Worm (Caenorhabditis elegans) whole organism, L2 larva: ENCODE data around the gene C39E9.12.

Experiments used
- C34F6.9 ChIP-seq: fragments of 150-350 bp; optimal IDR thresholded peaks from 2 replicates; lab custom pipeline; 2014; ENCODE audit warnings: missing biosample characterization, missing genetic modification characterization
- F13H6.1 ChIP-seq: sonication (generic microtip); optimal IDR thresholded peaks from 2 replicates; lab custom pipeline; 2016; ENCODE audit warnings: missing genetic modification characterization, missing compliant biosample characterization
- R02D3.7 ChIP-seq: fragments of 150-350 bp; optimal IDR thresholded peaks from 2 replicates; lab custom pipeline; 2014; ENCODE audit warnings: missing biosample characterization, missing genetic modification characterization
- Y55F3AM.14 ChIP-seq: fragments of 200-800 bp; sonication (Bioruptor generic); optimal IDR thresholded peaks from 2 replicates; lab custom pipeline; 2018; ENCODE audit warnings: mild to moderate bottlenecking, missing genetic modification characterization, missing compliant biosample characterization
- alr-1 ChIP-seq: fragments of 150-350 bp; optimal IDR thresholded peaks from 2 replicates; lab custom pipeline; 2014; ENCODE audit warnings: missing biosample characterization, missing genetic modification characterization
- aly-2 ChIP-seq: fragments of 150-350 bp; optimal IDR thresholded peaks from 2 replicates; lab custom pipeline; 2014; ENCODE audit warnings: missing biosample characterization, missing genetic modification characterization
- ama-1 ChIP-seq: fragments of 150-350 bp; optimal IDR thresholded peaks from 2 replicates; lab custom pipeline; 2018; ENCODE audit warnings: inconsistent platforms
- ceh-16 ChIP-seq: fragments of 150-350 bp; optimal IDR thresholded peaks from 2 replicates; lab custom pipeline; 2014; ENCODE audit warnings: missing biosample characterization, missing genetic modification characterization
- ceh-82 ChIP-seq: fragments of 150-350 bp; optimal IDR thresholded peaks from 2 replicates; lab custom pipeline; 2014; ENCODE audit warnings: missing biosample characterization, missing genetic modification characterization
- crh-2 ChIP-seq: sonication (generic microtip); optimal IDR thresholded peaks from 2 replicates; lab custom pipeline; 2017; ENCODE audit warnings: missing biosample characterization, missing genetic modification characterization
- dmd-4 ChIP-seq: sonication (generic microtip); optimal IDR thresholded peaks from 2 replicates; lab custom pipeline; 2017; ENCODE audit warnings: missing biosample characterization, missing genetic modification characterization
- egl-27 ChIP-seq: sonication (generic microtip); optimal IDR thresholded peaks from 3 replicates; lab custom pipeline; 2017; ENCODE audit warnings: missing biosample characterization, missing genetic modification reagents, missing genetic modification characterization
- gmeb-1 ChIP-seq: fragments of 150-350 bp; optimal IDR thresholded peaks from 2 replicates; lab custom pipeline; 2014; ENCODE audit warnings: missing biosample characterization, missing genetic modification characterization
- lin-11 ChIP-seq: fragments of 150-350 bp; sonication (generic microtip); optimal IDR thresholded peaks from 2 replicates; lab custom pipeline; 2014; ENCODE audit warnings: missing biosample characterization, missing genetic modification characterization, inconsistent platforms, mixed read lengths
- lin-13 ChIP-seq: fragments of 150-350 bp; optimal IDR thresholded peaks from 2 replicates; lab custom pipeline; 2014; ENCODE audit warnings: missing biosample characterization, missing genetic modification reagents, missing genetic modification characterization
- mab-5 ChIP-seq: fragments of 150-350 bp; optimal IDR thresholded peaks from 2 replicates; lab custom pipeline; 2014; ENCODE audit warnings: missing biosample characterization, missing genetic modification characterization
- mdl-1 ChIP-seq, 2 experiments: fragments of 150-350 bp in 1 of 2; sonication (generic microtip) in 1 of 2; optimal IDR thresholded peaks; 2 replicates each; lab custom pipeline; 2017; ENCODE audit warnings: missing biosample characterization in 2 of 2, missing genetic modification characterization in 2 of 2
- nhr-11 ChIP-seq: fragments of 150-350 bp; optimal IDR thresholded peaks from 2 replicates; lab custom pipeline; 2014; ENCODE audit warnings: missing biosample characterization, missing genetic modification characterization
- nhr-12 ChIP-seq: fragments of 150-350 bp; optimal IDR thresholded peaks from 2 replicates; lab custom pipeline; 2014; ENCODE audit warnings: missing biosample characterization, missing genetic modification characterization
- nhr-21 ChIP-seq: fragments of 150-350 bp; optimal IDR thresholded peaks from 2 replicates; lab custom pipeline; 2014; ENCODE audit warnings: missing biosample characterization, missing genetic modification characterization
- nhr-23 ChIP-seq: fragments of 150-350 bp; optimal IDR thresholded peaks from 2 replicates; lab custom pipeline; 2014; ENCODE audit warnings: missing biosample characterization, missing genetic modification reagents, missing genetic modification characterization
- nhr-237 ChIP-seq: fragments of 150-350 bp; optimal IDR thresholded peaks from 2 replicates; lab custom pipeline; 2014; ENCODE audit warnings: missing biosample characterization, missing genetic modification characterization
- nhr-25 ChIP-seq: fragments of 150-350 bp; sonication (generic microtip); optimal IDR thresholded peaks from 3 replicates; lab custom pipeline; 2014; ENCODE audit warnings: missing biosample characterization, missing genetic modification characterization
- peb-1 ChIP-seq: fragments of 150-350 bp; optimal IDR thresholded peaks from 2 replicates; lab custom pipeline; 2014; ENCODE audit warnings: missing biosample characterization, missing genetic modification characterization
- sem-4 ChIP-seq: fragments of 150-350 bp; optimal IDR thresholded peaks from 2 replicates; lab custom pipeline; 2014; ENCODE audit warnings: missing biosample characterization, missing genetic modification reagents, missing genetic modification characterization
- sma-3 ChIP-seq: sonication (generic microtip); optimal IDR thresholded peaks from 2 replicates; lab custom pipeline; 2016; ENCODE audit warnings: missing genetic modification reagents, missing genetic modification characterization, missing compliant biosample characterization
- sma-9 ChIP-seq, 2 experiments: fragments of 150-350 bp in 1 of 2; sonication (generic microtip) in 1 of 2; optimal IDR thresholded peaks; 2 replicates each; lab custom pipeline; 2014 to 2016; ENCODE audit warnings: missing genetic modification characterization in 2 of 2, mild to moderate bottlenecking in 1 of 2, missing biosample characterization in 1 of 2, missing compliant biosample characterization in 1 of 2, missing genetic modification reagents in 1 of 2, moderate library complexity in 1 of 2
- snpc-4 ChIP-seq: fragments of 150-350 bp; optimal IDR thresholded peaks from 2 replicates; lab custom pipeline; 2014; ENCODE audit warnings: missing biosample characterization, missing genetic modification characterization
- unc-39 ChIP-seq: fragments of 150-350 bp; optimal IDR thresholded peaks from 2 replicates; lab custom pipeline; 2014; ENCODE audit warnings: missing biosample characterization, missing genetic modification characterization
- unc-55 ChIP-seq: fragments of 150-350 bp; sonication (generic microtip); optimal IDR thresholded peaks from 3 replicates; lab custom pipeline; 2014; ENCODE audit warnings: missing biosample characterization, missing genetic modification reagents, missing genetic modification characterization
- unc-62 ChIP-seq: fragments of 150-350 bp; optimal IDR thresholded peaks from 2 replicates; lab custom pipeline; 2014; ENCODE audit warnings: missing biosample characterization, missing genetic modification reagents, missing genetic modification characterization
- zag-1 ChIP-seq: fragments of 150-350 bp; optimal IDR thresholded peaks from 2 replicates; lab custom pipeline; 2014; ENCODE audit warnings: missing biosample characterization, missing genetic modification characterization
- ztf-1 ChIP-seq: fragments of 200-800 bp; sonication (Bioruptor generic); conservative IDR thresholded peaks from 2 replicates; pipeline ENCODE4 v1.3.6; 2022; ENCODE audit warnings: missing genetic modification characterization, missing compliant biosample characterization

The C39E9.12 gene

DNA sequence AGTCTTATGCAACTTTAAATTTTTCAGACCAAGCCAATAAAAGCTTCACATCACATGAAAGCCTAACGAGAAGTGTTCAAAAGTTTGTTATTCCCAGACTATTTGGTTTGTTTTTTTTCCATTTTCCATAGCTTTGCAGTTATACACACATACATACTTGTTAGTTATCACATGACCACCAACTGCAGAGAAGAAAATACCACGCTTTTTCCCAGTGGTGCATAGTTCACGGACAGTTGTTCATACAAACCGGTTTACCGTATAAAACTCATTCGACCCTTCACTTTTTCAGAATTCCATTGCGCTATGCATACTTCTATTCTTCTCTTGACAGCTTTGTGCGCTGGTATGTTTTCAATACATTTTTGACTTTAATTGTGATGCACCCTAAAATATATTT is 30.1 kb upstream of the C39E9.12 start, which contains the start of gene scl-5:
scl-5 (plus strand) TSS at position 301 of the 400 bp plus-strand sequence.
- TF ChIP-seq R02D3.7 (tag; lab: Kevin White, UChicago) (no peak), sma-3 (GFP tag; lab: Kevin White, UChicago) (no peak)
- TF ChIP-seq, all 48 proteins: peak for 0

DNA sequence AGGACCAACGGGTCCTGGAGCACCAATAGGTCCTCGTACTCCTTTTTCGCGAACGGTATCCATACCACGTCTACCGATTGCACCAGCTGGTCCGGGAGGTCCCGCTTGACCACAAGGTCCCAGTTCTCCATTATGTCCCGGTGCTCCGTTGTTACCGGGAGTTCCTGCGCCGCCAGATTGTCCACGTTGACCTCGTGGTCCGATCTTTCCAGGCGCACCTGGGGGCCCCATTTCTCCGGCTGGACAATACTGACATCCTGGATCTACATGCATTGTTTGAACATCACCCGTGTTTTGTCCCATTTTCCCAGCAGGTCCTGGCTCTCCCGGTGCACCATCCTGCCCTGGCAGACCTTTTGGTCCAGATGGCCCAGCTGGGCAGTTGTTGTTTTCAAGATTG is 27.8 kb upstream of the C39E9.12 start:
- TF ChIP-seq ztf-1 (GFP tag; lab: Robert Waterston, UW): no peak
- TF ChIP-seq F13H6.1 (tag; lab: Kevin White, UChicago): no peak
- TF ChIP-seq snpc-4 (tag; lab: Kevin White, UChicago): no peak
- TF ChIP-seq ama-1 (lab: Kevin White, UChicago): no peak
- TF ChIP-seq lin-13 (GFP tag; lab: Kevin White, UChicago): no peak
- TF ChIP-seq egl-27 (tag; lab: Kevin White, UChicago): no peak
- TF ChIP-seq gmeb-1 (tag; lab: Kevin White, UChicago): no peak
- TF ChIP-seq ceh-82 (tag; lab: Kevin White, UChicago): no peak
- no peak for TF ChIP-seq sma-9 (GFP tag; optimal IDR thresholded peaks at IDR 0.05; lab: Kevin White, UChicago)
- TF ChIP-seq sma-9 (tag; optimal IDR thresholded peaks at IDR 0.05; lab: Kevin White, UChicago): no peak
- no peak for TF ChIP-seq dmd-4 (tag; lab: Kevin White, UChicago)
- TF ChIP-seq peb-1 (tag; lab: Kevin White, UChicago): no peak
- TF ChIP-seq unc-55: no peak
- no peak for TF ChIP-seq unc-62 (GFP tag; lab: Kevin White, UChicago)
- TF ChIP-seq sem-4 (tag; lab: Kevin White, UChicago): no peak
- no peak for TF ChIP-seq lin-11 (tag; lab: Kevin White, UChicago)
- TF ChIP-seq, all 48 proteins: peak for 0

DNA sequence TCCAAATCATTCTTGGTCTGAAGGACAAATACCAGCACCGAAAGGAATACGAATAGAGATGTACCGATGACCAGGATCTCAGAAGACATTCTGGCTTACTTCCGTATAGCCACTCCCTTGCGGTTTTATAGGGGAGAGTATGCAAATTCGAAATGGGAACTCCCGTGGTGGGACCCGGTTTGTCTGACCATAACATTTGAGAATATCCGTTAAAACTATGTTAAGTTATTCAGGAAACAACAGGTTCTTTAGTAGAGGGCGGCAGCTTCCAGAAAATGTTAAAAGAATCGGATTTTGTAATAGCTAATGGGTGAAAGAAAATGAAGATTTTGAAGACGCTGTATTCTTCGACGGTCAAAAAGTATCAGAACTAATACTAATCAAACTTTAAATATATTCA is 26.6 kb upstream of the C39E9.12 start, which contains the start of gene col-131:
col-131 (minus strand) TSS at position 101 of the 400 bp plus-strand sequence.
- no peak for TF ChIP-seq sma-3 (GFP tag; lab: Kevin White, UChicago)
- no peak for TF ChIP-seq snpc-4 (tag; lab: Kevin White, UChicago)
- TF ChIP-seq ztf-1 (GFP tag; lab: Robert Waterston, UW): no peak
- no peak for TF ChIP-seq nhr-12 (tag; lab: Kevin White, UChicago)
- no peak for TF ChIP-seq dmd-4 (tag; lab: Kevin White, UChicago)
- no peak for TF ChIP-seq mdl-1 (tag; optimal IDR thresholded peaks at IDR 0.05; lab: Kevin White, UChicago)
- TF ChIP-seq lin-11 (tag; lab: Kevin White, UChicago): no peak

DNA sequence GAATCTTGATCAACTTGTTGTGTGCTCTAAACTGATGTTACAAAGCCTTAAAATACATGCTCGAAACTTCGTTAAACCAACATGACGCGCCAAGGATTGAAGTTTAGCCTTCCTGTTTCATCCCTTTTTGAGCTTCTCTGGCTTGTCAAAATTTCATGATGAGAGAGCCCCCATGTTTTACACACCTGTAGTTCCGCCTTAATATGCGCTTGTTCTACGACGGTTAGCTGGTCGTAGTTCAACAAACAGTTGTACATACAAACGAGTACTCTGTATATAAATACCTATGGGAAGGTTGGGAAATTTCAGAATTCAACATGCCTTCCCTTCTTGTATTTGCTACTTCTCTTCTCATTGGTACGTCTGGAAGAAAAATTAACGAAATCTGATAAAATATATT is 25.4 kb upstream of the C39E9.12 start, which contains the start of gene scl-6:
scl-6 (plus strand) TSS at position 301 of the 400 bp plus-strand sequence.
- TF ChIP-seq F13H6.1 (tag; lab: Kevin White, UChicago): no peak
- no peak for TF ChIP-seq nhr-11 (tag; lab: Kevin White, UChicago)
- no peak for TF ChIP-seq ama-1 (lab: Kevin White, UChicago)
- TF ChIP-seq egl-27 (tag; lab: Kevin White, UChicago): no peak
- TF ChIP-seq lin-13 (GFP tag; lab: Kevin White, UChicago): no peak
- TF ChIP-seq nhr-237 (tag; lab: Kevin White, UChicago): no peak
- no peak for TF ChIP-seq nhr-12 (tag; lab: Kevin White, UChicago)
- TF ChIP-seq zag-1 (tag; lab: Kevin White, UChicago): no peak
- no peak for TF ChIP-seq sem-4 (tag; lab: Kevin White, UChicago)
- no peak for TF ChIP-seq nhr-21 (tag; lab: Kevin White, UChicago)
- no peak for TF ChIP-seq aly-2 (tag; lab: Kevin White, UChicago)
- no peak for TF ChIP-seq nhr-23 (tag; lab: Kevin White, UChicago)
- TF ChIP-seq lin-11 (tag; lab: Kevin White, UChicago): no peak
- TF ChIP-seq ztf-1 (GFP tag; lab: Robert Waterston, UW): no peak
- no peak for TF ChIP-seq snpc-4 (tag; lab: Kevin White, UChicago)
- TF ChIP-seq alr-1 (tag; lab: Kevin White, UChicago): no peak
- no peak for TF ChIP-seq mab-5 (tag; lab: Kevin White, UChicago)
- no peak for TF ChIP-seq Y55F3AM.14 (GFP tag; lab: Kevin White, UChicago)
- TF ChIP-seq, all 48 proteins: peak for 0

- TF ChIP-seq unc-39 (tag; lab: Kevin White, UChicago) (no peak), lin-11 (tag; lab: Kevin White, UChicago) (no peak), crh-2 (tag; lab: Kevin White, UChicago) (no peak), nhr-25 (tag; lab: Kevin White, UChicago) (no peak), nhr-12 (tag; lab: Kevin White, UChicago) (no peak), ceh-16 (tag; lab: Kevin White, UChicago) (no peak), C34F6.9 (tag; lab: Kevin White, UChicago) (no peak), peb-1 (tag; lab: Kevin White, UChicago) (no peak)
These were observed 23.7 kb upstream of the C39E9.12 start, which contains the start of gene scl-7 for ce11 chrIV:13070142-13070541. scl-7 (plus strand) TSS chrIV:13070442.
